Worm (Caenorhabditis elegans) whole organism, midembryonic: Measurements from ENCODE around the gene F28C1.3.

Source experiments
- T22C8.4 ChIP-seq: fragments of 200-800 bp; sonication (Bioruptor generic); IDR thresholded peaks from 2 replicates; pipeline ENCODE4 v1.3.6; 2022; ENCODE audit warnings: missing genetic modification characterization, missing compliant biosample characterization
- klf-2 ChIP-seq: fragments of 200-800 bp; sonication (Bioruptor generic); conservative IDR thresholded peaks from 2 replicates; pipeline ENCODE4 v1.3.6; 2022; ENCODE audit warnings: missing genetic modification reagents, missing genetic modification characterization, missing compliant biosample characterization
- tab-1 ChIP-seq: fragments of 200-800 bp; sonication (Bioruptor generic); IDR thresholded peaks from 2 replicates; pipeline ENCODE4 v1.3.6; 2022; ENCODE audit warnings: missing genetic modification characterization, missing compliant biosample characterization

DNA sequence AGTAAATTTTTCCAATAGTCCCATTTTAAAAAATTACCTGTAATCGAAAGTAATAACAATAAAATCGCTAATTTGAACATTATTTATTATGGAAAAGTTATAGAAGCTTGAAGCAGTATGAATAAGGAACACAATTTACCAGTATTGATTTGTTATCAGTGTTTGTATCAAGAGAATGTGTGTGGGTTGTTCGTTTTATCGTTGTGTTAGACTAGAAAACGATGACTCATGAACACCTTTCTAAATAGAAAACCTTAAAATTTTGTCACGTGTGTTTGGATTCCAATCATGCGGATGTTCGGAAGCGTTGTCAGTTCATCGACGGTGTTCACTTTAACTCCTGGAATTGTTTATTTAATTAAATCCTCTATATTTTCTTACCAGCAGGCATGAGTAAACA is 36.4 kb upstream of the F28C1.3 start, which contains the start of gene C54D10.13:
- TF ChIP-seq T22C8.4 (GFP tag; lab: Robert Waterston, UW), result no peak
- TF ChIP-seq klf-2 (GFP tag; lab: Robert Waterston, UW), result no peak
- TF ChIP-seq tab-1 (GFP tag; lab: Robert Waterston, UW), result no peak
